Worm (Caenorhabditis elegans): ENCODE measurements around the gene W06E11.1.

DNA sequence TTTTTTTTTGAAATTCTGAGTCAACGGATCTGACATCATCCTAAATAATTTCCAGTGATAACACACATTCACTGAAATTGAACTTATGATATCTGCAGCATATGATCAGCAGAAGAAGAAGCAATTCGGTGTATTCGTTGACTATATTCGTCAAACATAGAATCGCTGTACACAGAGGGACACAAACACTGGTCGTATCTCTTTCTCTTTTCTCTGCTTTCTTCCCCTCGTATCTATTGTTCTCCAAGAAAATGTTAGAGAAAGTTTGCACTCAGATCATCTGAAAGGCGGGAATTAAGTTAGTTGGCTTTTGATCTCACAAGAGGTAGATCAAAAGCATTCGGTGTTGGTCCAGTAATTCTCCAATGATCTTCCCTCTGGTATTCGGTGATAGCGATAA is 8.7 kb downstream of the W06E11.1 start:
- TF ChIP-seq tab-1 (GFP tag; IDR thresholded peaks at IDR 0.05): no peak
- TF ChIP-seq ref-1 (GFP tag; conservative IDR thresholded peaks at IDR 0.05): no peak
- no peak for TF ChIP-seq med-1 (GFP tag; optimal IDR thresholded peaks at IDR 0.05; ENCODE audit: insufficient read depth)

Measured in whole organism, midembryonic.